Fruit fly (Drosophila melanogaster): ENCODE results near the gene MTA1-like.

dm6 chr3R:5693186-5693585 is 44.6 kb upstream of the MTA1-like start, which contains the start of gene CG2104:
- TF ChIP-seq ap (GFP tag; IDR thresholded peaks at IDR 0.05) (no peak), CG30431 (GFP tag; optimal IDR thresholded peaks at IDR 0.05) (no peak)
